Worm (Caenorhabditis elegans) whole organism, L4 larva: ENCODE measurements around the gene str-261.

Experiments used
- dmd-8 ChIP-seq: fragments of 200-800 bp; sonication (Bioruptor generic); IDR thresholded peaks from 2 replicates; pipeline ENCODE4 v1.3.6; 2022; ENCODE audit warnings: missing genetic modification characterization, missing compliant biosample characterization
- lim-7 ChIP-seq: fragments of 200-800 bp; sonication (Bioruptor generic); IDR thresholded peaks from 2 replicates; pipeline ENCODE4 v1.3.6; 2022; ENCODE audit warnings: missing genetic modification characterization, missing compliant biosample characterization
- nhr-11 ChIP-seq: fragments of 150-350 bp; optimal IDR thresholded peaks from 2 replicates; lab custom pipeline; 2014; ENCODE audit warnings: missing biosample characterization, missing genetic modification characterization
- skn-1 ChIP-seq: fragments of 150-350 bp; optimal IDR thresholded peaks from 2 replicates; lab custom pipeline; 2014; ENCODE audit warnings: missing biosample characterization, missing genetic modification characterization
- ztf-11 ChIP-seq: fragments of 150-350 bp; optimal IDR thresholded peaks from 2 replicates; lab custom pipeline; 2014; ENCODE audit warnings: missing biosample characterization, missing genetic modification characterization

DNA sequence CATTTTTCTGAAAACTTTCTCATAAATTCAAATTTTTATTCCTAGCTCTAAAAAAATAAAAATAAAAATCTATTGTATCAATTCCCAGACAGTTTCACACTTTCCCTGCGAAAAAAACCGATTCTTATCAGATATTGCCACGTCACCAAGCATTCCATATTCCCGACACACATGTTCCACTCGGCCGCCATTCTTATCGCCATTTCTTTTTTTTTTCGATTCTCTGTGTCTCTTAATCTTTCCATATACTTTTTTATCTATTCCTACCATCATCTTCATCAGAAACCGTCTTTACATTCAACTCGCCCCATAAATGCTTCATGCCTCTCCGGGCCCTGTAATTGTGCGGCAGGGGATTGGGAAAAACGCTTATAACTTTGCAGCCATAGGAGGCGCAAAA, 13.1 kb downstream of the str-261 start:
- TF ChIP-seq ztf-11 (tag; lab: Kevin White, UChicago) (no peak), nhr-11 (no peak), dmd-8 (no peak), lim-7 (GFP tag; lab: Robert Waterston, UW) (no peak), skn-1 (tag; lab: Kevin White, UChicago) (no peak)
